Worm (Caenorhabditis elegans) whole organism, late embryonic: ENCODE results near the gene F31E3.2.

Experiments used
- ceh-24 ChIP-seq: sonication (generic microtip); optimal IDR thresholded peaks from 2 replicates; lab custom pipeline; 2016; ENCODE audit warnings: mild to moderate bottlenecking, missing genetic modification characterization, missing compliant biosample characterization
- ceh-34 ChIP-seq: sonication (generic microtip); optimal IDR thresholded peaks from 2 replicates; lab custom pipeline; 2016; ENCODE audit warnings: mild to moderate bottlenecking, missing genetic modification characterization, missing compliant biosample characterization
- hlh-15 ChIP-seq: sonication (generic microtip); optimal IDR thresholded peaks from 2 replicates; lab custom pipeline; 2016; ENCODE audit warnings: missing genetic modification characterization, missing compliant biosample characterization
- hlh-8 ChIP-seq: sonication (generic microtip); optimal IDR thresholded peaks from 2 replicates; lab custom pipeline; 2016; ENCODE audit warnings: missing genotype, missing genetic modification characterization, missing compliant biosample characterization
- lin-11 ChIP-seq: fragments of 200-800 bp; sonication (Bioruptor generic); optimal IDR thresholded peaks from 2 replicates; lab custom pipeline; 2018; ENCODE audit warnings: mild to moderate bottlenecking, missing genetic modification characterization, missing compliant biosample characterization
- nhr-11 ChIP-seq: fragments of 150-350 bp; optimal IDR thresholded peaks from 2 replicates; lab custom pipeline; 2014; ENCODE audit warnings: missing biosample characterization, missing genetic modification characterization

ce11 chrIII:6946382-6946781 lies 27.4 kb upstream of the F31E3.2 start, which contains the start of gene let-711:
- TF ChIP-seq lin-11 (tag; lab: Kevin White, UChicago) (no peak), hlh-8 (tag; lab: Kevin White, UChicago) (no peak), ceh-24 (tag; lab: Kevin White, UChicago) (no peak), ceh-34 (tag; lab: Kevin White, UChicago) (no peak), hlh-15 (no peak), nhr-11 (tag; lab: Kevin White, UChicago) (no peak)
